Worm (Caenorhabditis elegans) whole organism, L2 larva: ENCODE measurements around the gene sym-1.

Experiments
- C34F6.9 ChIP-seq: fragments of 150-350 bp; optimal IDR thresholded peaks from 2 replicates; lab custom pipeline; 2014; ENCODE audit warnings: missing biosample characterization, missing genetic modification characterization
- F13H6.1 ChIP-seq: sonication (generic microtip); optimal IDR thresholded peaks from 2 replicates; lab custom pipeline; 2016; ENCODE audit warnings: missing genetic modification characterization, missing compliant biosample characterization
- Y55F3AM.14 ChIP-seq: fragments of 200-800 bp; sonication (Bioruptor generic); optimal IDR thresholded peaks from 2 replicates; lab custom pipeline; 2018; ENCODE audit warnings: mild to moderate bottlenecking, missing genetic modification characterization, missing compliant biosample characterization
- ZK546.5 ChIP-seq: sonication (generic microtip); optimal IDR thresholded peaks from 2 replicates; lab custom pipeline; 2017; ENCODE audit warnings: missing biosample characterization, missing genetic modification characterization
- alr-1 ChIP-seq: fragments of 150-350 bp; optimal IDR thresholded peaks from 2 replicates; lab custom pipeline; 2014; ENCODE audit warnings: missing biosample characterization, missing genetic modification characterization
- aly-2 ChIP-seq: fragments of 150-350 bp; optimal IDR thresholded peaks from 2 replicates; lab custom pipeline; 2014; ENCODE audit warnings: missing biosample characterization, missing genetic modification characterization
- blmp-1 ChIP-seq: sonication (generic microtip); optimal IDR thresholded peaks from 2 replicates; lab custom pipeline; 2017; ENCODE audit warnings: missing genetic modification characterization, mild to moderate bottlenecking, missing compliant biosample characterization, antibody characterized with exemption, moderate library complexity; ENCODE audit not compliant: insufficient read depth
- ceh-16 ChIP-seq: fragments of 150-350 bp; optimal IDR thresholded peaks from 2 replicates; lab custom pipeline; 2014; ENCODE audit warnings: missing biosample characterization, missing genetic modification characterization
- crh-2 ChIP-seq: sonication (generic microtip); optimal IDR thresholded peaks from 2 replicates; lab custom pipeline; 2017; ENCODE audit warnings: missing biosample characterization, missing genetic modification characterization
- elt-1 ChIP-seq: fragments of 150-350 bp; optimal IDR thresholded peaks from 2 replicates; lab custom pipeline; 2014; ENCODE audit warnings: missing biosample characterization, missing genetic modification characterization
- elt-3 ChIP-seq: sonication (generic microtip); optimal IDR thresholded peaks from 2 replicates; lab custom pipeline; 2017; ENCODE audit warnings: missing biosample characterization, missing genetic modification characterization
- fos-1 ChIP-seq: fragments of 150-350 bp; optimal IDR thresholded peaks from 2 replicates; lab custom pipeline; 2014; ENCODE audit warnings: missing biosample characterization, missing genetic modification characterization
- lin-11 ChIP-seq: fragments of 150-350 bp; sonication (generic microtip); optimal IDR thresholded peaks from 2 replicates; lab custom pipeline; 2014; ENCODE audit warnings: missing biosample characterization, missing genetic modification characterization, inconsistent platforms, mixed read lengths
- lin-13 ChIP-seq: fragments of 150-350 bp; optimal IDR thresholded peaks from 2 replicates; lab custom pipeline; 2014; ENCODE audit warnings: missing biosample characterization, missing genetic modification reagents, missing genetic modification characterization
- lin-39 ChIP-seq: fragments of 150-350 bp; optimal IDR thresholded peaks from 2 replicates; lab custom pipeline; 2014; ENCODE audit warnings: missing biosample characterization, missing genetic modification reagents, missing genetic modification characterization
- lsy-2 ChIP-seq, 2 experiments: fragments of 150-350 bp in 1 of 2; sonication (generic microtip) in 1 of 2; optimal IDR thresholded peaks; 2 replicates each; lab custom pipeline; 2014 to 2017; ENCODE audit warnings: missing biosample characterization in 2 of 2, missing genetic modification characterization in 2 of 2
- mab-5 ChIP-seq: fragments of 150-350 bp; optimal IDR thresholded peaks from 2 replicates; lab custom pipeline; 2014; ENCODE audit warnings: missing biosample characterization, missing genetic modification characterization
- mbf-1 ChIP-seq: sonication (generic microtip); optimal IDR thresholded peaks from 2 replicates; lab custom pipeline; 2017; ENCODE audit warnings: missing biosample characterization, missing genetic modification characterization
- mdl-1 ChIP-seq, 2 experiments: fragments of 150-350 bp in 1 of 2; sonication (generic microtip) in 1 of 2; optimal IDR thresholded peaks; 2 replicates each; lab custom pipeline; 2017; ENCODE audit warnings: missing biosample characterization in 2 of 2, missing genetic modification characterization in 2 of 2
- nhr-10 ChIP-seq: sonication (generic microtip); optimal IDR thresholded peaks from 2 replicates; lab custom pipeline; 2017; ENCODE audit warnings: missing biosample characterization, missing genetic modification characterization
- nhr-129 ChIP-seq: fragments of 150-350 bp; optimal IDR thresholded peaks from 2 replicates; lab custom pipeline; 2014; ENCODE audit warnings: missing biosample characterization, missing genetic modification characterization
- nhr-21 ChIP-seq: fragments of 150-350 bp; optimal IDR thresholded peaks from 2 replicates; lab custom pipeline; 2014; ENCODE audit warnings: missing biosample characterization, missing genetic modification characterization
- nhr-237 ChIP-seq: fragments of 150-350 bp; optimal IDR thresholded peaks from 2 replicates; lab custom pipeline; 2014; ENCODE audit warnings: missing biosample characterization, missing genetic modification characterization
- nhr-25 ChIP-seq: fragments of 150-350 bp; sonication (generic microtip); optimal IDR thresholded peaks from 3 replicates; lab custom pipeline; 2014; ENCODE audit warnings: missing biosample characterization, missing genetic modification characterization
- peb-1 ChIP-seq: fragments of 150-350 bp; optimal IDR thresholded peaks from 2 replicates; lab custom pipeline; 2014; ENCODE audit warnings: missing biosample characterization, missing genetic modification characterization
- sem-4 ChIP-seq: fragments of 150-350 bp; optimal IDR thresholded peaks from 2 replicates; lab custom pipeline; 2014; ENCODE audit warnings: missing biosample characterization, missing genetic modification reagents, missing genetic modification characterization
- sma-3 ChIP-seq: sonication (generic microtip); optimal IDR thresholded peaks from 2 replicates; lab custom pipeline; 2016; ENCODE audit warnings: missing genetic modification reagents, missing genetic modification characterization, missing compliant biosample characterization
- sma-9 ChIP-seq, 2 experiments: fragments of 150-350 bp in 1 of 2; sonication (generic microtip) in 1 of 2; optimal IDR thresholded peaks; 2 replicates each; lab custom pipeline; 2014 to 2016; ENCODE audit warnings: missing genetic modification characterization in 2 of 2, mild to moderate bottlenecking in 1 of 2, missing biosample characterization in 1 of 2, missing compliant biosample characterization in 1 of 2, missing genetic modification reagents in 1 of 2, moderate library complexity in 1 of 2
- unc-55 ChIP-seq: fragments of 150-350 bp; sonication (generic microtip); optimal IDR thresholded peaks from 3 replicates; lab custom pipeline; 2014; ENCODE audit warnings: missing biosample characterization, missing genetic modification reagents, missing genetic modification characterization
- unc-62 ChIP-seq: fragments of 150-350 bp; optimal IDR thresholded peaks from 2 replicates; lab custom pipeline; 2014; ENCODE audit warnings: missing biosample characterization, missing genetic modification reagents, missing genetic modification characterization
- ztf-1 ChIP-seq: fragments of 200-800 bp; sonication (Bioruptor generic); conservative IDR thresholded peaks from 2 replicates; pipeline ENCODE4 v1.3.6; 2022; ENCODE audit warnings: missing genetic modification characterization, missing compliant biosample characterization
- ztf-11 ChIP-seq: sonication (generic microtip); optimal IDR thresholded peaks from 2 replicates; lab custom pipeline; 2017; ENCODE audit warnings: missing biosample characterization, missing genetic modification characterization

sym-1 gene

DNA sequence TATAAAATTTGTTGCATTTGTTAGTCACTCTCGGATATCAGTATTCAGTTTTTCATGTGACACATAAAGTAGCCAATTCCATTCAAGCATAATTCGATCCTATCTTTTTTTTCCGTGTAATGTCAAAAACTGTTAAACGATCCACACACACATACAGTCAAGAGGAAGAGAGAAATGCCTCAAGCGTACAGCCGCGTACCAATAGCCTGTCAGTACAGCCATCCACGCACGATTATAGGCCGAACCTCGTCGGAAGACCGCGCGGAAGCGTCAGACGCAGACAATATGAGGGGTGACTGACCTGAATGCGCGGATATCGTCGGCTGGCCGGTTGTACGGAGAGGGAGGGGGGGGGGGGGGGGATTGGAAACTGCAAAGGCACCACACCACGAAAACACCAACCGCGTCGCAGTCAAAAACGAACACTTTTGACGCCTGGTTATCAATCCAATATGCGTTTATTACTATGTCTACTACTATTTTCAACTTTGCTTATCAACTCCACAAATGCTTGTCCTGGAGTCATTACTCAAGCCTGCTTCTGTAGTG, 3.8 kb upstream of the sym-1 start, which contains the start of gene let-4:
Gene let-4, plus strand, starts transcription at position 357 of the 549 bp plus-strand sequence.
- TF ChIP-seq nhr-25 (tag; lab: Kevin White, UChicago) (no peak), ceh-16 (tag; lab: Kevin White, UChicago) (no peak), unc-62 (GFP tag; lab: Kevin White, UChicago) (no peak), mdl-1 (tag; optimal IDR thresholded peaks at IDR 0.05; lab: Kevin White, UChicago) (no peak), mab-5 (no peak), ztf-1 (GFP tag; lab: Robert Waterston, UW) (no peak)
- TF ChIP-seq, all 48 proteins: peak for 0

ce11 chrX:14580853-14581252, 569 bp upstream of the sym-1 start:
- TF ChIP-seq blmp-1 (tag; lab: Kevin White, UChicago) = peak; percentile 78
- no peak for TF ChIP-seq elt-3
- no peak for TF ChIP-seq lin-39 (tag; lab: Kevin White, UChicago)
- TF ChIP-seq sma-3 = no peak
- TF ChIP-seq aly-2 = no peak
- no peak for TF ChIP-seq mbf-1
- no peak for TF ChIP-seq sma-9 (GFP tag; optimal IDR thresholded peaks at IDR 0.05; lab: Kevin White, UChicago)
- TF ChIP-seq sma-9 (tag; optimal IDR thresholded peaks at IDR 0.05; lab: Kevin White, UChicago) = no peak

- TF ChIP-seq Y55F3AM.14 (no peak), nhr-21 (peak; percentile 33)
These were observed 2.9 kb downstream of the sym-1 start for ce11 chrX:14584335-14584734.

DNA sequence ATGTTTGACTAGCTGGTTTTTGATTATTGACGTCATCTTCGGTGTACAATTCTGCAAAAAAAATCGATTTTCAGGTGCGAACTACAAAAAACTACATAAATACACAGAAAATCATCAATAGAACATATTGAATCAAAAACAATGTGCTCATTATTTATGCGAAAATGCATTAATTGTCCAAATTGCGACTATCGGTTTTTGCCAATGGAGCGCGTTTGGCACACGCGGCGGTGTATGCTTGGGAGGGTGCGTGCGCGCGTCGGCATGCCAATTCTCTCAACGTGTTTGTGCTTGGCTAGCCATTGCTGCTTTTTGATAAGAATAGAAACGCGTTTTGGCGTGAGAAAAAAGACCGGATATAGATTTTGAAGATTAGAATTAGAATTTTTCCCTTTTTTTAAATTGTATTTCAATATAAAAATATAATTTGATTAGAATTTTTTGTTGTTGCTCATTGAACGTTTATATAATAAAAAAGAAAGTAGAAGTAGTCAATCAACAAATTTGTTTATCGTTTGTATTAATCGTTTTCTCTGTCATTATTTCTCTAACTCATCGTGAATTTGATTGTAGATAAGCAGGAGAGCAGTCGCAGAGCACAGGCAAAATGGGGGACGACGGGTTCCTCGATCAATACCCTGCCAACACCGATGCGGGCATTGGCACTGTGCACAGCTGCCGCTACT, 7.8 kb downstream of the sym-1 start, which contains the start of the genes C44H4.4 and tap-1:
Gene C44H4.4, minus strand, starts transcription at position 51 of the 686 bp plus-strand sequence.
Gene tap-1, plus strand, starts transcription at position 574 of the 686 bp plus-strand sequence.
- TF ChIP-seq nhr-237 (no peak), unc-62 (GFP tag; lab: Kevin White, UChicago) (no peak), lin-11 (tag; lab: Kevin White, UChicago) (peak; percentile 37), sma-9 (GFP tag; optimal IDR thresholded peaks at IDR 0.05; lab: Kevin White, UChicago) (no peak), sma-9 (tag; optimal IDR thresholded peaks at IDR 0.05; lab: Kevin White, UChicago) (no peak), ztf-11 (tag; lab: Kevin White, UChicago) (no peak), sem-4 (no peak), elt-1 (tag; lab: Kevin White, UChicago) (no peak), lsy-2 (tag; optimal IDR thresholded peaks at IDR 0.05; lab: Kevin White, UChicago) (peak in 1 of 2 experiments; percentile 9), ZK546.5 (tag; lab: Kevin White, UChicago) (no peak), peb-1 (tag; lab: Kevin White, UChicago) (no peak), unc-55 (GFP tag; lab: Kevin White, UChicago) (peak; percentile 78), mab-5 (no peak), crh-2 (tag; lab: Kevin White, UChicago) (peak; percentile 2), F13H6.1 (tag; lab: Kevin White, UChicago) (peak; percentile 19), C34F6.9 (tag; lab: Kevin White, UChicago) (peak; percentile 43), fos-1 (tag; lab: Kevin White, UChicago) (peak; percentile 44), nhr-129 (no peak), ztf-1 (GFP tag; lab: Robert Waterston, UW) (no peak), alr-1 (tag; lab: Kevin White, UChicago) (no peak), lin-13 (GFP tag; lab: Kevin White, UChicago) (no peak), lin-39 (tag; lab: Kevin White, UChicago) (no peak), mbf-1 (no peak), nhr-10 (no peak), ceh-16 (tag; lab: Kevin White, UChicago) (no peak)
- TF ChIP-seq, all 48 proteins: peak for 7

DNA sequence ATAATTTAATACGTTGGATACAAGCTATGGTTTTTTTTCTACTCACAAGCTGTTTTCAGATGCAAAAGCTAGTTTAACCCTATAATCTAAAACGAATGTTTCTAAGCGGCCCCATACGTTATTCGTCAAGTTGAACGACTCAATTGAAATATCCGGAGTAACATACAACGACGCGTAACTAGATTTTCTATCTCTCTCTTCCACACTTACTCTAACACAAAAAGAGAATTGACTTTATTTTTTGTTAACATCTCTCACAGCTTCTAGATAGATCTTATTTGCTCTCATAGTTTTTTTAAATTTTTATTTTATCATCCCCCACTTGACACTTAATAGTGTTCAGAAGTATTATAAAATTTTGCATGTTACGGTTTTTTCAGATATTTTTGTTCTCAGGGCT, 11.8 kb downstream of the sym-1 start:
- TF ChIP-seq nhr-21 (no peak), sem-4 (peak; percentile 8)
